Fruit fly (Drosophila melanogaster) whole organism, embryonic: ENCODE results near the gene RpS26.

Source experiments
- Bgb ChIP-seq: fragments of 200-800 bp; sonication (Bioruptor generic); IDR thresholded peaks from 2 replicates; pipeline ENCODE4 v1.3.6; 2022; ENCODE audit warnings: missing biosample characterization, missing genetic modification characterization; ENCODE audit not compliant: partially characterized antibody
- BtbVII ChIP-seq: fragments of 200-800 bp; sonication (Bioruptor generic); optimal IDR thresholded peaks from 3 replicates; lab custom pipeline; 2017; ENCODE audit warnings: missing biosample characterization, mild to moderate bottlenecking, missing genetic modification characterization
- CG10321 ChIP-seq: fragments of 200-800 bp; sonication (Bioruptor generic); IDR thresholded peaks from 2 replicates; pipeline ENCODE4 v1.3.6; 2022; ENCODE audit warnings: missing biosample characterization, missing genetic modification characterization
- CG10366 ChIP-seq: fragments of 200-800 bp; sonication (Bioruptor generic); IDR thresholded peaks from 2 replicates; pipeline ENCODE4 v1.3.6; 2022; ENCODE audit warnings: missing biosample characterization, missing genetic modification characterization
- CG11695 ChIP-seq: fragments of 200-800 bp; sonication (Bioruptor generic); IDR thresholded peaks from 3 replicates; pipeline ENCODE4 v1.3.6; 2022; ENCODE audit warnings: missing biosample characterization, missing genetic modification characterization
- CG1233 ChIP-seq: fragments of 200-800 bp; sonication (Bioruptor generic); optimal IDR thresholded peaks from 4 replicates; lab custom pipeline; 2018; ENCODE audit warnings: missing biosample characterization, mild to moderate bottlenecking, missing genetic modification characterization
- CG13775 ChIP-seq: fragments of 200-800 bp; sonication (Bioruptor generic); optimal IDR thresholded peaks from 3 replicates; lab custom pipeline; 2017; ENCODE audit warnings: missing biosample characterization, mild to moderate bottlenecking, missing genetic modification characterization
- CG13894 ChIP-seq: fragments of 200-800 bp; sonication (Bioruptor generic); optimal IDR thresholded peaks from 3 replicates; lab custom pipeline; 2018; ENCODE audit warnings: missing biosample characterization, mild to moderate bottlenecking, missing genetic modification characterization, moderate library complexity
- CG14050 ChIP-seq: fragments of 200-800 bp; sonication (Bioruptor generic); IDR thresholded peaks from 3 replicates; pipeline ENCODE4 v1.3.6; 2022; ENCODE audit warnings: missing biosample characterization, missing genetic modification characterization
- CG16863 ChIP-seq: fragments of 200-800 bp; sonication (Bioruptor generic); optimal IDR thresholded peaks from 3 replicates; lab custom pipeline; 2016; ENCODE audit warnings: missing biosample characterization, missing genetic modification characterization
- CG1792 ChIP-seq: fragments of 200-800 bp; sonication (Bioruptor generic); optimal IDR thresholded peaks from 2 replicates; lab custom pipeline; 2016; ENCODE audit warnings: missing biosample characterization, missing genetic modification characterization
- CG18262 ChIP-seq: fragments of 200-800 bp; optimal IDR thresholded peaks from 3 replicates; lab custom pipeline; 2019; ENCODE audit warnings: missing biosample characterization, mild to moderate bottlenecking, missing genetic modification characterization, moderate library complexity
- CG1832 ChIP-seq: fragments of 200-800 bp; sonication (Bioruptor generic); optimal IDR thresholded peaks from 2 replicates; lab custom pipeline; 2017; ENCODE audit warnings: missing biosample characterization, mild to moderate bottlenecking, missing genetic modification characterization, inconsistent platforms
- CG2678 ChIP-seq: fragments of 200-800 bp; sonication (Bioruptor generic); optimal IDR thresholded peaks from 3 replicates; lab custom pipeline; 2019; ENCODE audit warnings: missing biosample characterization, mild to moderate bottlenecking, missing genetic modification characterization, moderate library complexity
- CG3163 ChIP-seq: fragments of 200-800 bp; sonication (Bioruptor generic); optimal IDR thresholded peaks from 3 replicates; lab custom pipeline; 2016; ENCODE audit warnings: missing biosample characterization, missing genetic modification characterization
- CG6689 ChIP-seq: fragments of 200-800 bp; sonication (Bioruptor generic); IDR thresholded peaks from 2 replicates; pipeline ENCODE4 v1.3.6; 2022; ENCODE audit warnings: missing biosample characterization, missing genetic modification characterization
- CG7357 ChIP-seq: fragments of 200-800 bp; sonication (Bioruptor generic); IDR thresholded peaks from 3 replicates; pipeline ENCODE4 v1.3.6; 2022; ENCODE audit warnings: missing biosample characterization, missing genetic modification characterization
- CG8478 ChIP-seq: fragments of >200 bp; optimal IDR thresholded peaks from 2 replicates; lab custom pipeline; 2018
- CG8944 ChIP-seq: fragments of 200-800 bp; sonication (Bioruptor generic); optimal IDR thresholded peaks from 3 replicates; lab custom pipeline; 2016; ENCODE audit warnings: missing biosample characterization, missing genetic modification characterization
- CHES-1-like ChIP-seq: fragments of 200-800 bp; sonication (Bioruptor generic); optimal IDR thresholded peaks from 2 replicates; lab custom pipeline; 2016; ENCODE audit warnings: missing biosample characterization, missing genetic modification characterization
- Chrac-16 ChIP-seq: fragments of 200-800 bp; sonication (Bioruptor generic); optimal IDR thresholded peaks from 3 replicates; lab custom pipeline; 2016; ENCODE audit warnings: missing biosample characterization, missing genetic modification characterization
- CoRest ChIP-seq: fragments of 200-800 bp; sonication (Bioruptor generic); optimal IDR thresholded peaks from 3 replicates; lab custom pipeline; 2018; ENCODE audit warnings: missing biosample characterization, mild to moderate bottlenecking, missing genetic modification characterization, moderate library complexity
- Drgx ChIP-seq: fragments of 200-800 bp; sonication (Bioruptor generic); IDR thresholded peaks from 2 replicates; pipeline ENCODE4 v1.3.6; 2022; ENCODE audit warnings: missing biosample characterization, missing genetic modification characterization
- Ets97D ChIP-seq: fragments of 200-800 bp; sonication (Bioruptor generic); optimal IDR thresholded peaks from 3 replicates; lab custom pipeline; 2016; ENCODE audit warnings: missing biosample characterization, missing genetic modification characterization
- Gsc ChIP-seq: fragments of 200-800 bp; sonication (Bioruptor generic); IDR thresholded peaks from 2 replicates; pipeline ENCODE4 v1.3.6; 2022; ENCODE audit warnings: missing biosample characterization, missing genetic modification characterization
- HmgZ ChIP-seq: fragments of 200-800 bp; sonication (Bioruptor generic); optimal IDR thresholded peaks from 2 replicates; lab custom pipeline; 2018; ENCODE audit warnings: missing biosample characterization, mild to moderate bottlenecking, missing genetic modification characterization
- Lhr ChIP-seq: fragments of 200-800 bp; sonication (Bioruptor generic); optimal IDR thresholded peaks from 3 replicates; lab custom pipeline; 2017; ENCODE audit warnings: mild to moderate bottlenecking, missing biosample characterization, missing genetic modification reagents, missing genetic modification characterization
- Meics ChIP-seq: fragments of 200-800 bp; sonication (Bioruptor generic); optimal IDR thresholded peaks from 2 replicates; lab custom pipeline; 2017; ENCODE audit warnings: missing biosample characterization, mild to moderate bottlenecking, missing genetic modification characterization
- PHDP ChIP-seq: fragments of 200-800 bp; sonication (Bioruptor generic); optimal IDR thresholded peaks from 3 replicates; lab custom pipeline; 2018; ENCODE audit warnings: missing biosample characterization, mild to moderate bottlenecking, missing genetic modification characterization, moderate library complexity
- Spps ChIP-seq: fragments of 200-800 bp; sonication (Bioruptor generic); optimal IDR thresholded peaks from 2 replicates; lab custom pipeline; 2018; ENCODE audit warnings: missing biosample characterization, mild to moderate bottlenecking, missing genetic modification characterization
- Sry-δ ChIP-seq: fragments of 200-800 bp; sonication (Bioruptor generic); optimal IDR thresholded peaks from 2 replicates; lab custom pipeline; 2016; ENCODE audit warnings: missing biosample characterization, missing genetic modification characterization
- Usf ChIP-seq: fragments of 200-800 bp; sonication (Bioruptor generic); optimal IDR thresholded peaks from 2 replicates; lab custom pipeline; 2017; ENCODE audit warnings: missing genotype, missing biosample characterization, missing genetic modification characterization
- ash1 ChIP-seq: fragments of 200-800 bp; sonication (Bioruptor generic); optimal IDR thresholded peaks from 2 replicates; lab custom pipeline; 2018; ENCODE audit warnings: missing biosample characterization, mild to moderate bottlenecking, missing genetic modification characterization
- cg ChIP-seq: fragments of 200-800 bp; sonication (Bioruptor generic); optimal IDR thresholded peaks from 3 replicates; lab custom pipeline; 2019; ENCODE audit warnings: missing biosample characterization, mild to moderate bottlenecking, missing genetic modification characterization, moderate library complexity
- ci ChIP-seq: fragments of 200-800 bp; sonication (Bioruptor generic); IDR thresholded peaks from 3 replicates; pipeline ENCODE4 v1.3.6; 2022; ENCODE audit warnings: missing biosample characterization, missing genetic modification characterization
- corto ChIP-seq: fragments of 200-800 bp; sonication (Bioruptor generic); optimal IDR thresholded peaks from 2 replicates; lab custom pipeline; 2016; ENCODE audit warnings: missing biosample characterization, mild to moderate bottlenecking, missing genetic modification characterization, moderate library complexity
- dati ChIP-seq: fragments of 200-800 bp; sonication (Bioruptor generic); IDR thresholded peaks from 2 replicates; pipeline ENCODE4 v1.3.6; 2022; ENCODE audit warnings: missing biosample characterization, missing genetic modification characterization
- exex ChIP-seq: fragments of 200-800 bp; sonication (Bioruptor generic); optimal IDR thresholded peaks from 4 replicates; lab custom pipeline; 2018; ENCODE audit warnings: missing biosample characterization, mild to moderate bottlenecking, missing genetic modification characterization, moderate library complexity
- fu2 ChIP-seq: fragments of 200-800 bp; sonication (Bioruptor generic); optimal IDR thresholded peaks from 2 replicates; lab custom pipeline; 2016; ENCODE audit warnings: missing biosample characterization, missing genetic modification characterization
- ham ChIP-seq: fragments of 200-800 bp; sonication (Bioruptor generic); IDR thresholded peaks from 2 replicates; pipeline ENCODE4 v1.3.6; 2022; ENCODE audit warnings: missing biosample characterization, missing genetic modification characterization
- her ChIP-seq: fragments of 200-800 bp; sonication (Bioruptor generic); optimal IDR thresholded peaks from 2 replicates; lab custom pipeline; 2016; ENCODE audit warnings: missing biosample characterization, missing genetic modification characterization
- jing ChIP-seq: fragments of 200-800 bp; sonication (Bioruptor generic); optimal IDR thresholded peaks from 2 replicates; lab custom pipeline; 2018; ENCODE audit warnings: missing biosample characterization, mild to moderate bottlenecking, missing genetic modification characterization
- mirr ChIP-seq: fragments of 200-800 bp; sonication (Bioruptor generic); optimal IDR thresholded peaks from 3 replicates; lab custom pipeline; 2018; ENCODE audit warnings: missing biosample characterization, mild to moderate bottlenecking, missing genetic modification characterization
- nerfin-1 ChIP-seq: fragments of 200-800 bp; sonication (Bioruptor generic); optimal IDR thresholded peaks from 3 replicates; lab custom pipeline; 2019; ENCODE audit warnings: missing biosample characterization, mild to moderate bottlenecking, missing genetic modification characterization, moderate library complexity
- nmo ChIP-seq: fragments of 200-800 bp; sonication (Bioruptor generic); optimal IDR thresholded peaks from 2 replicates; lab custom pipeline; 2018; ENCODE audit warnings: missing biosample characterization, mild to moderate bottlenecking, missing genetic modification characterization, moderate library complexity
- scrt ChIP-seq: fragments of 200-800 bp; sonication (Bioruptor generic); optimal IDR thresholded peaks from 2 replicates; lab custom pipeline; 2018; ENCODE audit warnings: missing biosample characterization, mild to moderate bottlenecking, missing genetic modification characterization, moderate library complexity
- sima ChIP-seq: fragments of 200-800 bp; sonication (Bioruptor generic); optimal IDR thresholded peaks from 2 replicates; lab custom pipeline; 2016; ENCODE audit warnings: missing biosample characterization, missing genetic modification characterization
- so ChIP-seq: fragments of 200-800 bp; sonication (Bioruptor generic); IDR thresholded peaks from 3 replicates; pipeline ENCODE4 v1.3.6; 2022; ENCODE audit warnings: missing biosample characterization, missing genetic modification characterization
- tna ChIP-seq: fragments of 200-800 bp; sonication (Bioruptor generic); IDR thresholded peaks from 2 replicates; pipeline ENCODE4 v1.3.6; 2022; ENCODE audit warnings: missing biosample characterization, missing genetic modification characterization; ENCODE audit not compliant: partially characterized antibody
- zfh1 ChIP-seq: fragments of 200-800 bp; sonication (Bioruptor generic); IDR thresholded peaks from 3 replicates; pipeline ENCODE4 v1.3.6; 2022; ENCODE audit warnings: missing biosample characterization, missing genetic modification characterization

Gene RpS26

dm6 chr2L:18442903-18443608 lies at the start of gene RpS26 (continued):
- TF ChIP-seq CG6689 (GFP tag; lab: Robert Waterston, UW) (peak; percentile 41), exex (no peak), Drgx (GFP tag; lab: Robert Waterston, UW) (no peak), fu2 (GFP tag; lab: Kevin White, UChicago) (peak; percentile 8), CG13894 (tag; lab: Kevin White, UChicago) (peak; percentile 43), CHES-1-like (GFP tag; lab: Kevin White, UChicago) (no peak), Chrac-16 (peak; percentile 34), CG7357 (GFP tag; lab: Robert Waterston, UW) (no peak), Gsc (GFP tag; lab: Robert Waterston, UW) (no peak), ash1 (no peak), mirr (GFP tag; lab: Kevin White, UChicago) (no peak), CG10366 (GFP tag; lab: Robert Waterston, UW) (0 out of 2 replicates have a peak, but pooled peaks have one; percentile 36), CG14050 (0 out of 3 replicates have a peak, but pooled peaks have one; percentile 14), Bgb (0 out of 2 replicates have a peak, but pooled peaks have one; percentile 9), CG1233 (no peak), cg (GFP tag; lab: Kevin White, UChicago) (no peak), CG13775 (GFP tag; lab: Kevin White, UChicago) (peak; percentile 71), ci (GFP tag; lab: Robert Waterston, UW) (peak; percentile 73; the same call in 2 of the 3 replicates), ham (GFP tag; lab: Robert Waterston, UW) (no peak), nerfin-1 (tag; lab: Kevin White, UChicago) (peak; percentile 24), tna (GFP tag; lab: Robert Waterston, UW) (no peak), PHDP (tag; lab: Kevin White, UChicago) (no peak), her (GFP tag; lab: Kevin White, UChicago) (no peak), so (GFP tag; lab: Robert Waterston, UW) (0 out of 3 replicates have a peak, but pooled peaks have one; percentile 49), HmgZ (peak; percentile 16), Ets97D (GFP tag; lab: Kevin White, UChicago) (peak; percentile 98), BtbVII (GFP tag; lab: Kevin White, UChicago) (no peak), dati (GFP tag; lab: Robert Waterston, UW) (no peak), sima (GFP tag; lab: Kevin White, UChicago) (no peak), scrt (GFP tag; lab: Kevin White, UChicago) (peak; percentile 28), Sry-δ (GFP tag; lab: Kevin White, UChicago) (peak; percentile 54), CG18262 (tag; lab: Kevin White, UChicago) (peak; percentile 43), Meics (GFP tag; lab: Kevin White, UChicago) (no peak), Spps (tag; lab: Kevin White, UChicago) (no peak), Usf (GFP tag; lab: Kevin White, UChicago) (peak; percentile 49), Lhr (GFP tag; lab: Kevin White, UChicago) (peak; percentile 65), CG8478 (lab: Kevin White, UChicago) (no peak), CG1832 (GFP tag; lab: Kevin White, UChicago) (no peak), CG11695 (no peak), CG3163 (peak; percentile 36), CG16863 (GFP tag; lab: Kevin White, UChicago) (peak; percentile 37), zfh1 (GFP tag; lab: Robert Waterston, UW) (peak; percentile 42; the same call in 2 of the 3 replicates), CG10321 (GFP tag; lab: Robert Waterston, UW) (no peak), CG2678 (tag; lab: Kevin White, UChicago) (no peak), corto (GFP tag; lab: Kevin White, UChicago) (no peak), CG8944 (GFP tag; lab: Kevin White, UChicago) (peak; percentile 12), nmo (GFP tag; lab: Kevin White, UChicago) (peak; percentile 87), CG1792 (GFP tag; lab: Kevin White, UChicago) (peak; percentile 39), jing (GFP tag; lab: Kevin White, UChicago) (no peak), CoRest (tag; lab: Kevin White, UChicago) (peak; percentile 75)
